Fruit fly (Drosophila melanogaster): ENCODE measurements around the gene Fuca.

Fuca gene

DNA sequence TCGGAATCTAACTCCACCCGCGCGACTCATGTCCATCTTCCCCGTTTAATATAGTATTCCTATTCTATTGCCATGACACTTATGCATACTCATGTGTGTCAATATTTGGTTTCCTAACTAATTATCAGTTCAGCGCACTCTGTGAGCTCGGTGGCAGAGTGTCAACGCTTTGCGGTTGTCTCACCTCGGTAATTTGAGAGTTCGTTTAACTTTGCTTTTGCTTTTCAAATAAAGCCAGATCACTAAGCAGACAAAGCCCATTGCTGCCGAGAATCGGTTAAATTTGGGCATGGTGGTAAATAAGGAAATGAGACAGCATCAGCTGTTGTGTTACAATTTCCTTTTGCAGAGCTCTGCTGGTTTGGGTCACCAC, 17.8 kb upstream of the Fuca start (continued):
- no peak for TF ChIP-seq abd-A (tag; optimal IDR thresholded peaks at IDR 0.05)
- no peak for TF ChIP-seq CG7372 (GFP tag; IDR thresholded peaks at IDR 0.05)
- TF ChIP-seq CG17612 (GFP tag; IDR thresholded peaks at IDR 0.05), result no peak
- TF ChIP-seq CG6813 (GFP tag; optimal IDR thresholded peaks at IDR 0.05), result peak; percentile 42
- peak; percentile 72 for TF ChIP-seq CG2202 (tag; optimal IDR thresholded peaks at IDR 0.05)
- TF ChIP-seq CG10979 (tag; optimal IDR thresholded peaks at IDR 0.05), result no peak
- peak; percentile 16; the same call in 1 of the 2 replicates for TF ChIP-seq ranshi (GFP tag; IDR thresholded peaks at IDR 0.05)
- peak; percentile 68 for TF ChIP-seq HHEX (GFP tag; optimal IDR thresholded peaks at IDR 0.05)
- no peak for TF ChIP-seq Tbp (GFP tag; optimal IDR thresholded peaks at IDR 0.05)
- TF ChIP-seq cwo (GFP tag; optimal IDR thresholded peaks at IDR 0.05), result no peak
- no peak for TF ChIP-seq fu2 (GFP tag; optimal IDR thresholded peaks at IDR 0.05)
- no peak for TF ChIP-seq jigr1 (GFP tag; IDR thresholded peaks at IDR 0.05)
- no peak for TF ChIP-seq ab (GFP tag; optimal IDR thresholded peaks at IDR 0.05)
- peak; percentile 5 for TF ChIP-seq CG10654 (GFP tag; optimal IDR thresholded peaks at IDR 0.05)
- TF ChIP-seq pzg (GFP tag; optimal IDR thresholded peaks at IDR 0.05), result no peak
- peak; percentile 25 for TF ChIP-seq CG18619 (GFP tag; optimal IDR thresholded peaks at IDR 0.05)
- no peak for TF ChIP-seq CG30403 (GFP tag; optimal IDR thresholded peaks at IDR 0.05)
- no peak for TF ChIP-seq p53 (GFP tag; optimal IDR thresholded peaks at IDR 0.05)
- TF ChIP-seq lab (GFP tag; optimal IDR thresholded peaks at IDR 0.05), result peak; percentile 69
- no peak for TF ChIP-seq slbo (GFP tag; IDR thresholded peaks at IDR 0.05)
- peak; percentile 23 for TF ChIP-seq CG10431 (GFP tag; optimal IDR thresholded peaks at IDR 0.05)
- no peak for TF ChIP-seq CG32532 (GFP tag; IDR thresholded peaks at IDR 0.05)
- no peak for TF ChIP-seq phol (tag; optimal IDR thresholded peaks at IDR 0.05)
- peak; percentile 27 for TF ChIP-seq CG10209 (GFP tag; optimal IDR thresholded peaks at IDR 0.05)
- peak; percentile 42 for TF ChIP-seq CG18599 (GFP tag; optimal IDR thresholded peaks at IDR 0.05)
- TF ChIP-seq CG7357 (GFP tag; IDR thresholded peaks at IDR 0.05), result no peak
- no peak for TF ChIP-seq Ptx1 (GFP tag; IDR thresholded peaks at IDR 0.05)
- no peak for TF ChIP-seq CG11247 (GFP tag; IDR thresholded peaks at IDR 0.05)
- peak; percentile 54 for TF ChIP-seq Fer1 (GFP tag; optimal IDR thresholded peaks at IDR 0.05)
- TF ChIP-seq CG9609 (GFP tag; optimal IDR thresholded peaks at IDR 0.05), result no peak
- no peak for TF ChIP-seq CG3847 (GFP tag; IDR thresholded peaks at IDR 0.05)
- peak; percentile 80 for TF ChIP-seq CG7987 (GFP tag; optimal IDR thresholded peaks at IDR 0.05)
- TF ChIP-seq Dek (tag; optimal IDR thresholded peaks at IDR 0.05), result no peak
- no peak for TF ChIP-seq Usf (GFP tag; optimal IDR thresholded peaks at IDR 0.05)
- peak; percentile 23 for TF ChIP-seq Fer3 (tag; optimal IDR thresholded peaks at IDR 0.05)
- peak; percentile 55 for TF ChIP-seq Asciz (GFP tag; optimal IDR thresholded peaks at IDR 0.05)
- TF ChIP-seq CG33213 (GFP tag; optimal IDR thresholded peaks at IDR 0.05), result no peak
- peak in 1 of 3 experiments; percentile 12 for TF ChIP-seq lola (GFP tag; optimal IDR thresholded peaks at IDR 0.05)
- TF ChIP-seq NC2β (GFP tag; optimal IDR thresholded peaks at IDR 0.05), result peak; percentile 16
- no peak for TF ChIP-seq Gsc (GFP tag; IDR thresholded peaks at IDR 0.05)
- TF ChIP-seq CG4617 (GFP tag; optimal IDR thresholded peaks at IDR 0.05; ENCODE audit: borderline replicate concordance), result no peak
- TF ChIP-seq CG2129 (GFP tag; IDR thresholded peaks at IDR 0.05; ENCODE audit: partially characterized antibody), result no peak
- no peak for TF ChIP-seq CTCF (GFP tag; optimal IDR thresholded peaks at IDR 0.05)
- TF ChIP-seq Lhr (GFP tag; optimal IDR thresholded peaks at IDR 0.05), result no peak
- TF ChIP-seq CG15269 (tag; optimal IDR thresholded peaks at IDR 0.05), result no peak
- TF ChIP-seq shn (GFP tag; optimal IDR thresholded peaks at IDR 0.05), result no peak
- no peak for TF ChIP-seq YL-1 (GFP tag; optimal IDR thresholded peaks at IDR 0.05)
- no peak for TF ChIP-seq seq (GFP tag; IDR thresholded peaks at IDR 0.05)
- TF ChIP-seq hkb (optimal IDR thresholded peaks at IDR 0.05), result no peak
- no peak for TF ChIP-seq hkb (GFP tag; IDR thresholded peaks at IDR 0.05)
- TF ChIP-seq slp2 (GFP tag; optimal IDR thresholded peaks at IDR 0.05), result no peak
- no peak for TF ChIP-seq Dref (GFP tag; IDR thresholded peaks at IDR 0.05)
